Fruit fly (Drosophila melanogaster): ENCODE data around the gene CG32109.

Gene CG32109

DNA sequence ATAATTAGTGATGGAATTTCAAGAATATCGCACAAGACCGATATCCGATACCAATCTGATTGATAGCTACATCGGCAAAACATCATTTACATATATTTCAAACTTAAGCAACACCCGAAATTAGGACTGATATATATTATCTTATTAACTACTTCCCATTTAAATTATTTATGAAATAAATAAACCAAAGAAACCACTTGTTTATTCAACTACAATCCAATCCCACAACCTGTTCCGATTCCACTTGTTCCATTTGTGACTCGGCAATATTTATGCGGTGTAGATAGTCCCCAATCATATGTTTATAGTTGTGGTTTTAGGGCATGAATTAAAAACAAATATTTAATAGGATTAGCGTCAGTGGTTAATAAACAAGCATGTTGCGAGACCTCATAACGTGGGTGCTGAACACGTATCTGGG is 9.6 kb downstream of the CG32109 start, which contains the start of the genes CG10973 and Vps13D (continued):
- peak; percentile 5 for TF ChIP-seq Elba2 (GFP tag; optimal IDR thresholded peaks at IDR 0.05)
- peak; percentile 95 for TF ChIP-seq Dll (GFP tag; IDR thresholded peaks at IDR 0.05; ENCODE audit: partially characterized antibody)
- TF ChIP-seq Sry-δ (GFP tag; optimal IDR thresholded peaks at IDR 0.05), result peak; percentile 86
- peak; percentile 58 for TF ChIP-seq BtbVII (GFP tag; optimal IDR thresholded peaks at IDR 0.05)
- TF ChIP-seq CG15514 (GFP tag; optimal IDR thresholded peaks at IDR 0.05), result no peak
- TF ChIP-seq CG8290 (GFP tag; optimal IDR thresholded peaks at IDR 0.05), result peak; percentile 32
- no peak for TF ChIP-seq CG8290 (tag; optimal IDR thresholded peaks at IDR 0.05)
- TF ChIP-seq nom (GFP tag; optimal IDR thresholded peaks at IDR 0.05), result no peak
- no peak for TF ChIP-seq CG7372 (GFP tag; IDR thresholded peaks at IDR 0.05)
- TF ChIP-seq chif (GFP tag; optimal IDR thresholded peaks at IDR 0.05), result no peak
- TF ChIP-seq CG6813 (GFP tag; optimal IDR thresholded peaks at IDR 0.05), result no peak
- no peak for TF ChIP-seq CG11085 (GFP tag; IDR thresholded peaks at IDR 0.05)
- no peak for TF ChIP-seq CG1529 (GFP tag; optimal IDR thresholded peaks at IDR 0.05)
- TF ChIP-seq zen (tag; optimal IDR thresholded peaks at IDR 0.05), result no peak
- peak; percentile 48; the same call in 1 of the 2 replicates for TF ChIP-seq CG5953 (GFP tag; IDR thresholded peaks at IDR 0.05)
- TF ChIP-seq ro (GFP tag; IDR thresholded peaks at IDR 0.05), result no peak
- TF ChIP-seq CG32772 (GFP tag; IDR thresholded peaks at IDR 0.05), result no peak
- peak; percentile 64 for TF ChIP-seq CG3407 (GFP tag; optimal IDR thresholded peaks at IDR 0.05)
- TF ChIP-seq vnd (GFP tag; IDR thresholded peaks at IDR 0.05; ENCODE audit: partially characterized antibody), result peak; percentile 84
- TF ChIP-seq ase (GFP tag; IDR thresholded peaks at IDR 0.05), result no peak
- TF ChIP-seq CG12299 (tag; optimal IDR thresholded peaks at IDR 0.05), result peak; percentile 73
- TF ChIP-seq Doc3 (GFP tag; IDR thresholded peaks at IDR 0.05; ENCODE audit: partially characterized antibody), result peak; percentile 88
- TF ChIP-seq CG6654 (GFP tag; optimal IDR thresholded peaks at IDR 0.05), result peak; percentile 11
- no peak for TF ChIP-seq CG6854 (GFP tag; optimal IDR thresholded peaks at IDR 0.05)
- no peak for TF ChIP-seq slbo (GFP tag; IDR thresholded peaks at IDR 0.05)
- peak in 1 of 2 experiments; percentile 61 for TF ChIP-seq tll (GFP tag; optimal IDR thresholded peaks at IDR 0.05)
- TF ChIP-seq CG4854 (GFP tag; optimal IDR thresholded peaks at IDR 0.05), result peak; percentile 69
- no peak for TF ChIP-seq croc (GFP tag; conservative IDR thresholded peaks at IDR 0.05)
- no peak for TF ChIP-seq tio (GFP tag; optimal IDR thresholded peaks at IDR 0.05)
- peak; percentile 40; the same call in 1 of the 2 replicates for TF ChIP-seq E2f2 (GFP tag; IDR thresholded peaks at IDR 0.05)
- no peak for TF ChIP-seq CG1832 (GFP tag; optimal IDR thresholded peaks at IDR 0.05)
- TF ChIP-seq Awh (GFP tag; IDR thresholded peaks at IDR 0.05), result no peak
- peak; percentile 72 for TF ChIP-seq Max (GFP tag; optimal IDR thresholded peaks at IDR 0.05)
- peak; percentile 68 for TF ChIP-seq dmrt11E (tag; optimal IDR thresholded peaks at IDR 0.05)
- TF ChIP-seq hb (GFP tag; IDR thresholded peaks at IDR 0.05; ENCODE audit: partially characterized antibody), result peak; percentile 79
- peak; percentile 55 for TF ChIP-seq sima (GFP tag; optimal IDR thresholded peaks at IDR 0.05)
- no peak for TF ChIP-seq Antp (GFP tag; optimal IDR thresholded peaks at IDR 0.05)
- TF ChIP-seq Meics (GFP tag; optimal IDR thresholded peaks at IDR 0.05), result no peak
- peak; percentile 61 for TF ChIP-seq CG13775 (GFP tag; optimal IDR thresholded peaks at IDR 0.05)
- TF ChIP-seq Dad (GFP tag; optimal IDR thresholded peaks at IDR 0.05), result no peak
- TF ChIP-seq Hand (GFP tag; optimal IDR thresholded peaks at IDR 0.05), result no peak
- TF ChIP-seq CG33557 (GFP tag; optimal IDR thresholded peaks at IDR 0.05), result no peak
- no peak for TF ChIP-seq sc (optimal IDR thresholded peaks at IDR 0.05)
- peak; percentile 54 for TF ChIP-seq sc (GFP tag; optimal IDR thresholded peaks at IDR 0.05)
- peak; percentile 78; the same call in 1 of the 2 replicates for TF ChIP-seq hbn (GFP tag; IDR thresholded peaks at IDR 0.05; ENCODE audit: partially characterized antibody)
- no peak for TF ChIP-seq H15 (GFP tag; IDR thresholded peaks at IDR 0.05)
- TF ChIP-seq Xrp1 (GFP tag; IDR thresholded peaks at IDR 0.05), result peak; percentile 58; the same call in 1 of the 2 replicates
- peak; percentile 39 for TF ChIP-seq gfzf (GFP tag; optimal IDR thresholded peaks at IDR 0.05)
- no peak for TF ChIP-seq Poxn (GFP tag; IDR thresholded peaks at IDR 0.05)
- TF ChIP-seq bigmax (GFP tag; optimal IDR thresholded peaks at IDR 0.05), result peak; percentile 64
- no peak for TF ChIP-seq trh (GFP tag; optimal IDR thresholded peaks at IDR 0.05)
